Fruit fly (Drosophila melanogaster): ENCODE data around the gene CG14990.

dm6 chr3L:4116490-4117367 lies 23.7 kb downstream of the CG14990 start:
- TF ChIP-seq usp (GFP tag; optimal IDR thresholded peaks at IDR 0.05): no peak
- TF ChIP-seq CG32532 (GFP tag; IDR thresholded peaks at IDR 0.05): peak; percentile 9; the same call in 1 of the 2 replicates
- no peak for TF ChIP-seq nau (GFP tag; optimal IDR thresholded peaks at IDR 0.05)

All from whole organism, embryonic.